Worm (Caenorhabditis elegans) whole organism, early embryonic: ENCODE measurements around the gene glrx-5.

Experiments used
- B0310.2 ChIP-seq: sonication (generic microtip); optimal IDR thresholded peaks from 2 replicates; lab custom pipeline; 2016; ENCODE audit warnings: mild to moderate bottlenecking, missing genetic modification characterization, missing compliant biosample characterization
- F13C5.2 ChIP-seq: sonication (generic microtip); optimal IDR thresholded peaks from 2 replicates; lab custom pipeline; 2017; ENCODE audit warnings: mild to moderate bottlenecking, missing genetic modification characterization, inconsistent platforms, missing compliant biosample characterization
- aly-1 ChIP-seq: sonication (generic microtip); optimal IDR thresholded peaks from 2 replicates; lab custom pipeline; 2016; ENCODE audit warnings: missing genetic modification characterization, missing compliant biosample characterization
- ama-1 ChIP-seq: fragments of 150-350 bp; optimal IDR thresholded peaks from 2 replicates; lab custom pipeline; 2014
- ceh-13 ChIP-seq: fragments of 200-800 bp; sonication (Bioruptor generic); optimal IDR thresholded peaks from 2 replicates; lab custom pipeline; 2018; ENCODE audit warnings: mild to moderate bottlenecking, missing genetic modification characterization, missing compliant biosample characterization
- ceh-36 ChIP-seq: sonication (generic microtip); optimal IDR thresholded peaks from 2 replicates; lab custom pipeline; 2016; ENCODE audit warnings: missing genetic modification characterization, inconsistent platforms, missing compliant biosample characterization
- ets-7 ChIP-seq: sonication (generic microtip); optimal IDR thresholded peaks from 2 replicates; lab custom pipeline; 2016; ENCODE audit warnings: missing genotype, missing genetic modification characterization, missing compliant biosample characterization
- flt-1 ChIP-seq: fragments of 200-800 bp; sonication (Bioruptor generic); IDR thresholded peaks from 2 replicates; pipeline ENCODE4 v1.3.6; 2022; ENCODE audit warnings: missing genetic modification characterization, missing compliant biosample characterization
- hmbx-1 ChIP-seq: sonication (generic microtip); optimal IDR thresholded peaks from 2 replicates; lab custom pipeline; 2016; ENCODE audit warnings: mild to moderate bottlenecking, missing genetic modification characterization, missing compliant biosample characterization
- pes-1 ChIP-seq: fragments of 200-800 bp; sonication (Bioruptor generic); IDR thresholded peaks from 2 replicates; pipeline ENCODE4 v1.3.6; 2022; ENCODE audit warnings: missing genetic modification reagents, missing genetic modification characterization, missing compliant biosample characterization
- tbx-37 ChIP-seq: fragments of 200-800 bp; sonication (Bioruptor generic); conservative IDR thresholded peaks from 2 replicates; pipeline ENCODE4 v1.3.6; 2022; ENCODE audit warnings: missing genetic modification reagents, missing genetic modification characterization, missing compliant biosample characterization

- TF ChIP-seq flt-1 (GFP tag; lab: Robert Waterston, UW), result no peak
- TF ChIP-seq B0310.2 (tag; lab: Kevin White, UChicago), result no peak
- no peak for TF ChIP-seq ama-1 (lab: Kevin White, UChicago)
- TF ChIP-seq tbx-37, result no peak
- no peak for TF ChIP-seq hmbx-1 (tag; lab: Kevin White, UChicago)
- TF ChIP-seq ceh-36 (tag; lab: Kevin White, UChicago), result no peak
- TF ChIP-seq pes-1 (GFP tag; lab: Robert Waterston, UW), result no peak
- TF ChIP-seq ceh-13 (GFP tag; lab: Kevin White, UChicago), result no peak
- no peak for TF ChIP-seq aly-1 (tag; lab: Kevin White, UChicago)
- no peak for TF ChIP-seq ets-7 (tag; lab: Kevin White, UChicago)
- no peak for TF ChIP-seq F13C5.2
Observed at ce11 chrIII:12375614-12376013, 2.0 kb upstream of the glrx-5 start.
